Worm (Caenorhabditis elegans): Measurements from ENCODE around the gene srh-21.

DNA sequence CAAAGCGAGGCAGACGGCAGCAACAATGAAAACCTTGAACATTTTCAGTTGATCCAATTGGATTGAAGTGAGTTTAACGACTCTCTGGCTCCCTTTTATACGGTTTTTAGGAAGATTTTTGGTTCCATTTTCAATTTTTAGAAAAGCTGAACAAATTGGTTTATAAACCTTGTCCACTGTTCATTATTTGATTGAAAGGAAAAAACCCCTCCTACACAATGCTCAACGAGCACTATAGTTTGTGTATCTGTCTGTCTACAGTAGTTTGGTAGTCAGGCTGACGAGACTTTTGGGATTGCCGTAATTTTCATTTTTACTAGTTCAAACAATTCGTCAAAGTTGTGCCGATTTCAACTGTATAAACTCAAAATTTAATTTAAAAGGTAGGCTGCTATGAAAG lies 47.2 kb upstream of the srh-21 start, which contains the start of gene T19H12.15:
- TF ChIP-seq ama-1 (optimal IDR thresholded peaks at IDR 0.05) (no peak), elt-3 (tag; optimal IDR thresholded peaks at IDR 0.05) (no peak), zag-1 (tag; optimal IDR thresholded peaks at IDR 0.05) (no peak), ZK546.5 (tag; optimal IDR thresholded peaks at IDR 0.05) (no peak), fkh-10 (GFP tag; optimal IDR thresholded peaks at IDR 0.05) (no peak), pqm-1 (tag; optimal IDR thresholded peaks at IDR 0.05) (no peak), nhr-28 (tag; optimal IDR thresholded peaks at IDR 0.05) (no peak), jun-1 (tag; optimal IDR thresholded peaks at IDR 0.05) (no peak), unc-62 (GFP tag; optimal IDR thresholded peaks at IDR 0.05) (no peak), mdl-1 (tag; optimal IDR thresholded peaks at IDR 0.05) (no peak), snpc-4 (tag; optimal IDR thresholded peaks at IDR 0.05) (no peak)
